Worm (Caenorhabditis elegans): ENCODE measurements around the gene spig-3.

DNA sequence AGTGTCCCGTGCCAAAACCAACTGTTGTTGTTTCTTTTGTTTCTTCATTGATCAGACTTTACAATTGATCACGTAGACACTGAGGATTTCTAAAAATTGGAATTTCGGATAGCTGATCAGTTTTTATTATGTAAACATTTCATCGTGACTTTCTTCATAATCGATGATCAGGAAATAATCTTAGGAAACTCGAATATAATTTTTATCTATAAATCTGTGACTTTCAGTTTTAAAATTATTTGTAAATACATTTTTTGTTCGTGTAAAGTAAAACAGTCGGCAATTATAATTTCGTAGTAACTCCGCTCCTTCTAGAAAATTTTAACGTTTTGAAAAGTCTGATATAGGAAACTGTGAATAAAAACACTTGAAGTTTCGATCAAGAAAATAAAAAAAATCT is 28.7 kb downstream of the spig-3 start, which contains the start of gene F40G12.5:
- TF ChIP-seq ztf-29 (GFP tag; IDR thresholded peaks at IDR 0.05) (no peak), flt-1 (GFP tag; IDR thresholded peaks at IDR 0.05) (no peak), T22C8.4 (GFP tag; IDR thresholded peaks at IDR 0.05) (no peak), tab-1 (GFP tag; IDR thresholded peaks at IDR 0.05) (no peak), med-1 (GFP tag; optimal IDR thresholded peaks at IDR 0.05; ENCODE audit: insufficient read depth) (no peak), ref-1 (GFP tag; conservative IDR thresholded peaks at IDR 0.05) (no peak), klf-2 (GFP tag; conservative IDR thresholded peaks at IDR 0.05) (no peak), cog-1 (tag; optimal IDR thresholded peaks at IDR 0.05) (no peak), ztf-23 (GFP tag; IDR thresholded peaks at IDR 0.05) (no peak)
